Fruit fly (Drosophila melanogaster) whole organism, embryonic: ENCODE measurements around the gene VGlut.

Experiments
- CG12942 ChIP-seq: fragments of 200-800 bp; sonication (Bioruptor generic); optimal IDR thresholded peaks from 3 replicates; lab custom pipeline; 2016; ENCODE audit warnings: missing biosample characterization, missing genetic modification characterization
- CG6854 ChIP-seq: fragments of 200-800 bp; sonication (Bioruptor generic); optimal IDR thresholded peaks from 3 replicates; lab custom pipeline; 2017; ENCODE audit warnings: missing biosample characterization, mild to moderate bottlenecking, missing genetic modification characterization
- CG8944 ChIP-seq: fragments of 200-800 bp; sonication (Bioruptor generic); optimal IDR thresholded peaks from 3 replicates; lab custom pipeline; 2016; ENCODE audit warnings: missing biosample characterization, missing genetic modification characterization
- Hr78 ChIP-seq, 2 experiments: fragments of 200-800 bp in 1 of 2; fragments of >200 bp in 1 of 2; sonication (Bioruptor generic) in 1 of 2; optimal IDR thresholded peaks; 2 replicates each; lab custom pipeline; 2017 to 2019; ENCODE audit warnings: missing biosample characterization in 2 of 2, missing genetic modification characterization in 2 of 2, mild to moderate bottlenecking in 1 of 2, moderate library complexity in 1 of 2
- MTF-1 ChIP-seq: fragments of 200-800 bp; sonication (Bioruptor generic); optimal IDR thresholded peaks from 2 replicates; lab custom pipeline; 2018; ENCODE audit warnings: missing biosample characterization, mild to moderate bottlenecking, missing genetic modification characterization, borderline replicate concordance
- ap ChIP-seq: fragments of 200-800 bp; sonication (Bioruptor generic); IDR thresholded peaks from 2 replicates; pipeline ENCODE4 v1.3.6; 2022; ENCODE audit warnings: missing biosample characterization, missing genetic modification characterization
- gt ChIP-seq: fragments of 200-800 bp; sonication (Bioruptor generic); IDR thresholded peaks from 2 replicates; pipeline ENCODE4 v1.3.6; 2022; ENCODE audit warnings: missing biosample characterization, missing genetic modification characterization
- klu ChIP-seq: fragments of 200-800 bp; sonication (Bioruptor generic); IDR thresholded peaks from 2 replicates; pipeline ENCODE4 v1.3.6; 2022; ENCODE audit warnings: missing biosample characterization, missing genetic modification characterization
- kni ChIP-seq: fragments of 200-800 bp; sonication (Bioruptor generic); optimal IDR thresholded peaks from 3 replicates; lab custom pipeline; 2017; ENCODE audit warnings: mild to moderate bottlenecking, missing biosample characterization, missing genetic modification reagents, missing genetic modification characterization
- pros ChIP-seq: fragments of 200-800 bp; sonication (Bioruptor generic); optimal IDR thresholded peaks from 3 replicates; lab custom pipeline; 2019; ENCODE audit warnings: missing biosample characterization, mild to moderate bottlenecking, missing genetic modification characterization, moderate library complexity
- sr ChIP-seq: fragments of 200-800 bp; sonication (Bioruptor generic); IDR thresholded peaks from 3 replicates; pipeline ENCODE4 v1.3.6; 2022; ENCODE audit warnings: missing biosample characterization, missing genetic modification characterization
- stwl ChIP-seq: fragments of 200-800 bp; sonication (Bioruptor generic); optimal IDR thresholded peaks from 3 replicates; lab custom pipeline; 2018; ENCODE audit warnings: missing biosample characterization, mild to moderate bottlenecking, missing genetic modification characterization, moderate library complexity
- trh ChIP-seq: fragments of 200-800 bp; sonication (Bioruptor generic); optimal IDR thresholded peaks from 2 replicates; lab custom pipeline; 2016; ENCODE audit warnings: missing biosample characterization, missing genetic modification characterization

DNA sequence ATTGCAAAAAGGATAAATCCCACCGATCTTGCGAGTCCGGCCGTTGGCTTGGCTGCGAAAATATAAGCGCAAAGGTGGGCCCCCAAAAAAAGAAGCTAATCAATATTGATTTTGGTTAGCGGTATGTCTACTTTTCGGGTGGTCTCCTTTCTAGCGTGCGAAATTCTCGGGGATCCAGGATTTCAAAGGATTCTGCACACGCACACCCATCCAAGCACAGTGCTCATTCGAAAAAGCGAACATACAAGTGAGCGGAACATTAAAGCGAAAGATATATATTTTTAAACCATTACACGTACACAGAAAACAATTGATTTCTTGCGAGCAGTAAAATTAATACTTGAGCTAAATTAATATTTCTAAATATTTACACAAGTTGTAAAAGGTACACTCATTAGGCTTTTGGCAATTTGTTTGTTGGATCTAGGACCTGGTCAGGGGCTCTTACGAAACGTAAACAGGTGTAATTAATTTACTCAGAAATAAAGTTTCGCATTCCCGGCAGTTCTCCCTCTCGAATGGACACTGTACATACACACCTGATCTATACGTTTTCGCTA lies 34.4 kb upstream of the VGlut start:
- no peak for TF ChIP-seq trh (GFP tag; lab: Kevin White, UChicago)
- no peak for TF ChIP-seq CG6854 (GFP tag; lab: Kevin White, UChicago)
- TF ChIP-seq kni (GFP tag; lab: Kevin White, UChicago): no peak
- TF ChIP-seq gt (GFP tag; lab: Robert Waterston, UW): no peak
- no peak for TF ChIP-seq CG12942 (GFP tag; lab: Kevin White, UChicago)
- no peak for TF ChIP-seq sr (GFP tag; lab: Robert Waterston, UW)
- no peak for TF ChIP-seq pros (GFP tag; lab: Kevin White, UChicago)
- no peak for TF ChIP-seq klu (GFP tag; lab: Robert Waterston, UW)
- no peak for TF ChIP-seq Hr78 (GFP tag; optimal IDR thresholded peaks at IDR 0.05; lab: Kevin White, UChicago)
- no peak for TF ChIP-seq ap (GFP tag; lab: Robert Waterston, UW)
- no peak for TF ChIP-seq stwl (tag; lab: Kevin White, UChicago)
- no peak for TF ChIP-seq MTF-1 (GFP tag; lab: Kevin White, UChicago)
- TF ChIP-seq CG8944 (GFP tag; lab: Kevin White, UChicago): no peak
